Worm (Caenorhabditis elegans) whole organism, L4 larva: ENCODE results near the gene D1022.3.

Experiments used
- F37D6.2 ChIP-seq: sonication (generic microtip); optimal IDR thresholded peaks from 2 replicates; lab custom pipeline; 2016; ENCODE audit warnings: mild to moderate bottlenecking, missing genetic modification characterization, missing compliant biosample characterization
- R02D3.7 ChIP-seq: fragments of 150-350 bp; sonication (generic microtip); optimal IDR thresholded peaks from 3 replicates; lab custom pipeline; 2014; ENCODE audit warnings: missing biosample characterization, missing genetic modification characterization
- T20F7.1 ChIP-seq: fragments of 200-800 bp; sonication (Bioruptor generic); optimal IDR thresholded peaks from 2 replicates; lab custom pipeline; 2018; ENCODE audit warnings: mild to moderate bottlenecking, missing genetic modification characterization, missing compliant biosample characterization
- T26A8.4 ChIP-seq: fragments of 200-800 bp; sonication (Bioruptor generic); IDR thresholded peaks from 2 replicates; pipeline ENCODE4 v1.3.6; 2022; ENCODE audit warnings: missing genetic modification characterization, missing compliant biosample characterization
- Y5F2A.4 ChIP-seq: fragments of 200-800 bp; sonication (Bioruptor generic); optimal IDR thresholded peaks from 2 replicates; lab custom pipeline; 2018; ENCODE audit warnings: mild to moderate bottlenecking, missing genetic modification characterization, missing compliant biosample characterization
- Y75B8A.6 ChIP-seq: fragments of 200-800 bp; sonication (Bioruptor generic); IDR thresholded peaks from 2 replicates; pipeline ENCODE4 v1.3.6; 2022; ENCODE audit warnings: missing genetic modification reagents, missing genetic modification characterization, missing compliant biosample characterization
- aha-1 ChIP-seq: fragments of 150-350 bp; peaks from one replicate; lab custom pipeline; 2014; ENCODE audit warnings: missing biosample characterization, missing genetic modification characterization
- aly-2 ChIP-seq: sonication (generic microtip); optimal IDR thresholded peaks from 2 replicates; lab custom pipeline; 2018; ENCODE audit warnings: missing biosample characterization, missing genetic modification characterization
- ceh-20 ChIP-seq: fragments of 200-800 bp; sonication (Bioruptor generic); IDR thresholded peaks from 2 replicates; pipeline ENCODE4 v1.3.6; 2022; ENCODE audit warnings: missing genetic modification reagents, missing genetic modification characterization, missing compliant biosample characterization
- ceh-44 ChIP-seq: fragments of 200-800 bp; sonication (Bioruptor generic); IDR thresholded peaks from 2 replicates; pipeline ENCODE4 v1.3.6; 2022; ENCODE audit warnings: missing genetic modification reagents, missing genetic modification characterization, missing compliant biosample characterization
- cey-2 ChIP-seq: sonication (generic microtip); optimal IDR thresholded peaks from 3 replicates; lab custom pipeline; 2017; ENCODE audit warnings: missing genetic modification characterization, mild to moderate bottlenecking, missing compliant biosample characterization, antibody characterized with exemption, borderline replicate concordance; ENCODE audit not compliant: insufficient read depth
- dmd-6 ChIP-seq: fragments of 200-800 bp; sonication (Bioruptor generic); IDR thresholded peaks from 2 replicates; pipeline ENCODE4 v1.3.6; 2022; ENCODE audit warnings: missing genetic modification reagents, missing genetic modification characterization, missing compliant biosample characterization
- duxl-1 ChIP-seq: sonication (generic microtip); optimal IDR thresholded peaks from 2 replicates; lab custom pipeline; 2016; ENCODE audit warnings: mild to moderate bottlenecking, missing genetic modification characterization, moderate library complexity, missing compliant biosample characterization; ENCODE audit not compliant: poor library complexity
- dve-1 ChIP-seq: sonication (generic microtip); optimal IDR thresholded peaks from 2 replicates; lab custom pipeline; 2017; ENCODE audit warnings: antibody characterized with exemption, mild to moderate bottlenecking, missing genetic modification characterization, missing compliant biosample characterization; ENCODE audit not compliant: insufficient read depth
- egl-27 ChIP-seq: sonication (generic microtip); optimal IDR thresholded peaks from 3 replicates; lab custom pipeline; 2017; ENCODE audit warnings: missing biosample characterization, missing genetic modification reagents, missing genetic modification characterization
- hif-1 ChIP-seq, 2 experiments: sonication (generic microtip); optimal IDR thresholded peaks; 2 replicates each; lab custom pipeline; 2016 to 2017; ENCODE audit warnings: missing compliant biosample characterization in 2 of 2, missing genetic modification characterization in 2 of 2, missing genetic modification reagents in 2 of 2, missing genotype in 2 of 2, mild to moderate bottlenecking in 1 of 2
- hlh-11 ChIP-seq: fragments of 200-800 bp; sonication (Bioruptor generic); optimal IDR thresholded peaks from 2 replicates; lab custom pipeline; 2018; ENCODE audit warnings: mild to moderate bottlenecking, missing genetic modification characterization, missing compliant biosample characterization
- hmg-1.1 ChIP-seq: fragments of 200-800 bp; sonication (Bioruptor generic); IDR thresholded peaks from 2 replicates; pipeline ENCODE4 v1.3.6; 2022; ENCODE audit warnings: missing genetic modification reagents, missing genetic modification characterization, missing compliant biosample characterization
- lim-7 ChIP-seq: fragments of 200-800 bp; sonication (Bioruptor generic); IDR thresholded peaks from 2 replicates; pipeline ENCODE4 v1.3.6; 2022; ENCODE audit warnings: missing genetic modification characterization, missing compliant biosample characterization
- lin-13 ChIP-seq: fragments of 150-350 bp; optimal IDR thresholded peaks from 2 replicates; lab custom pipeline; 2014; ENCODE audit warnings: missing biosample characterization, missing genetic modification reagents, missing genetic modification characterization
- lin-38 ChIP-seq: fragments of 200-800 bp; sonication (Bioruptor generic); IDR thresholded peaks from 2 replicates; pipeline ENCODE4 v1.3.6; 2022; ENCODE audit warnings: missing genetic modification reagents, missing genetic modification characterization, missing compliant biosample characterization
- lsy-2 ChIP-seq, 2 experiments: fragments of 150-350 bp in 1 of 2; sonication (generic microtip) in 1 of 2; optimal IDR thresholded peaks; 2 replicates each; lab custom pipeline; 2014 to 2017; ENCODE audit warnings: missing biosample characterization in 2 of 2, missing genetic modification characterization in 2 of 2
- madf-9 ChIP-seq: fragments of 200-800 bp; sonication (Bioruptor generic); conservative IDR thresholded peaks from 2 replicates; pipeline ENCODE4 v1.3.6; 2022; ENCODE audit warnings: missing genetic modification reagents, missing genetic modification characterization, missing compliant biosample characterization
- mep-1 ChIP-seq: fragments of 150-350 bp; sonication (generic microtip); optimal IDR thresholded peaks from 3 replicates; lab custom pipeline; 2014; ENCODE audit warnings: missing biosample characterization, missing genetic modification characterization
- mes-2 ChIP-seq: sonication (generic microtip); optimal IDR thresholded peaks from 2 replicates; lab custom pipeline; 2016; ENCODE audit warnings: missing genotype, mild to moderate bottlenecking, missing genetic modification characterization, missing compliant biosample characterization; ENCODE audit not compliant: poor library complexity, severe bottlenecking
- nhr-10 ChIP-seq: fragments of 150-350 bp; optimal IDR thresholded peaks from 2 replicates; lab custom pipeline; 2014; ENCODE audit warnings: missing biosample characterization, missing genetic modification characterization
- nhr-41 ChIP-seq: fragments of 200-800 bp; sonication (Bioruptor generic); IDR thresholded peaks from 2 replicates; pipeline ENCODE4 v1.3.6; 2022; ENCODE audit warnings: missing genetic modification reagents, missing genetic modification characterization, missing compliant biosample characterization
- nhr-42 ChIP-seq: fragments of 200-800 bp; sonication (Bioruptor generic); IDR thresholded peaks from 2 replicates; pipeline ENCODE4 v1.3.6; 2022; ENCODE audit warnings: missing genetic modification characterization, missing compliant biosample characterization
- nhr-48 ChIP-seq: sonication (generic microtip); optimal IDR thresholded peaks from 2 replicates; lab custom pipeline; 2016; ENCODE audit warnings: mild to moderate bottlenecking, missing genetic modification characterization, missing compliant biosample characterization
- nhr-76 ChIP-seq: fragments of 150-350 bp; optimal IDR thresholded peaks from 2 replicates; lab custom pipeline; 2014; ENCODE audit warnings: missing biosample characterization, missing genetic modification characterization
- pha-4 ChIP-seq, 2 experiments: fragments of 150-350 bp in 1 of 2; fragments of 200-800 bp in 1 of 2; sonication (Bioruptor generic) in 1 of 2; IDR thresholded peaks in 1 of 2; optimal IDR thresholded peaks in 1 of 2; 2 replicates each; pipeline versions ENCODE4 v1.3.6 to Lab custom; 2014 to 2022; ENCODE audit warnings: missing genetic modification characterization in 2 of 2, missing genetic modification reagents in 2 of 2, missing biosample characterization in 1 of 2, missing compliant biosample characterization in 1 of 2
- pqm-1 ChIP-seq: sonication (generic microtip); optimal IDR thresholded peaks from 2 replicates; lab custom pipeline; 2017; ENCODE audit warnings: missing biosample characterization, missing genetic modification characterization
- spr-1 ChIP-seq: sonication (generic microtip); optimal IDR thresholded peaks from 2 replicates; lab custom pipeline; 2016; ENCODE audit warnings: mild to moderate bottlenecking, missing genetic modification characterization, missing compliant biosample characterization
- unc-39 ChIP-seq: sonication (generic microtip); optimal IDR thresholded peaks from 2 replicates; lab custom pipeline; 2017; ENCODE audit warnings: missing biosample characterization, missing genetic modification characterization
- zip-11 ChIP-seq: fragments of 200-800 bp; sonication (Bioruptor generic); IDR thresholded peaks from 2 replicates; pipeline ENCODE4 v1.3.6; 2022; ENCODE audit warnings: missing genetic modification characterization, missing compliant biosample characterization

D1022.3 gene

DNA sequence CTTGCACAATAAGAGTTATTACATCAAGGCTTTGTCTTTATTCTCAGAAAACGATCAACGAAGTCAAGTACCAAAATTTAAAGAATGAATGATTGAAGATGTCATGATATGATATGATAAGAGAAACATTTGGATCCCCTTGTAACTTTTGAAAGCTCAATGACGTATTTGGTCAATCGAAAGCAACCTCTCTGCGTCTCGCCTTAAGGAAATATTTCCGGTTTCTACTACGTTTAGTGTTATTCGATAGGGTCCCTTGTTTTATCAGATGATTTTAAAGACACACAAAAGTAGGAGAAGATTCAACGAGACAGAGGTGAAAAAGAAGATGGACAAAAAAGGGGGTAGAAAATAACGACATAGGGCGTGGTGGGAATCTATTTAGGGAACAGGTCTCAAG lies 42.8 kb downstream of the D1022.3 start (continued):
- TF ChIP-seq T20F7.1 (GFP tag; lab: Kevin White, UChicago) (no peak), lsy-2 (tag; optimal IDR thresholded peaks at IDR 0.05; lab: Kevin White, UChicago) (no peak), dve-1 (tag; lab: Kevin White, UChicago) (no peak), nhr-48 (tag; lab: Kevin White, UChicago) (peak; percentile 22), nhr-76 (tag; lab: Kevin White, UChicago) (no peak), zip-11 (GFP tag; lab: Robert Waterston, UW) (no peak), duxl-1 (tag; lab: Kevin White, UChicago) (no peak), hlh-11 (tag; lab: Kevin White, UChicago) (peak; percentile 29), pha-4 (GFP tag; IDR thresholded peaks at IDR 0.05; lab: Robert Waterston, UW) (no peak), pha-4 (tag; optimal IDR thresholded peaks at IDR 0.05; lab: Kevin White, UChicago) (no peak), aly-2 (tag; lab: Kevin White, UChicago) (no peak), R02D3.7 (no peak)

ce11 chrII:7411930-7412329 lies 44.2 kb downstream of the D1022.3 start, which contains the start of gene K02A2.5:
TSS of gene K02A2.5 (minus strand) at chrII:7412030.
- TF ChIP-seq lin-13 (GFP tag; lab: Kevin White, UChicago): no peak
- no peak for TF ChIP-seq pha-4 (GFP tag; IDR thresholded peaks at IDR 0.05; lab: Robert Waterston, UW)
- no peak for TF ChIP-seq pha-4 (tag; optimal IDR thresholded peaks at IDR 0.05; lab: Kevin White, UChicago)
- no peak for TF ChIP-seq aha-1 (tag; lab: Kevin White, UChicago)
- TF ChIP-seq nhr-42 (GFP tag; lab: Robert Waterston, UW): no peak
- no peak for TF ChIP-seq unc-39 (tag; lab: Kevin White, UChicago)
- TF ChIP-seq lim-7 (GFP tag; lab: Robert Waterston, UW): no peak
- no peak for TF ChIP-seq nhr-10 (tag; lab: Kevin White, UChicago)
- no peak for TF ChIP-seq nhr-41 (GFP tag; lab: Robert Waterston, UW)
- TF ChIP-seq F37D6.2: no peak
- TF ChIP-seq lin-38 (GFP tag; lab: Robert Waterston, UW): no peak
- TF ChIP-seq hif-1 (tag; optimal IDR thresholded peaks at IDR 0.05; lab: Kevin White, UChicago): no peak
- TF ChIP-seq madf-9 (GFP tag; lab: Robert Waterston, UW): no peak

DNA sequence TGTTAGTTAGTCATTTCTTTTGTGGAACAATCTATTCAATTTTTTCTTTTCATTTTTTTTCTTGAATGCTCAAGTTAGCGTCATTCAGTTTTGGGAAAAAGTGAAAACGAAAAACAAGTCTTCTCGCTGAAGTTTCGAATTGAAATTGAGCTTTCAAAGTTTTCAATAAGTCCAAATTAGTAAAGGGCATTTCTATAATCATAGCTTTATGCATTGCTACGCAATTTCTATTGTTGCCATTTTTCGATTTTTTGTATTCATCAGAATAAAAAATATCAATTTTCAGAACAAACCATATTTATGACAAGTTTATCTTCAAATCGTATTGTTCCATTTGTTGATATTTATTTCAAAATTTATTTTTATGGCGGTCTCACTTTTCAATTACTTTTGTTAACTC lies 47.9 kb downstream of the D1022.3 start, which contains the start of gene srd-55:
Gene srd-55, plus strand, starts transcription at position 301 of the 400 bp plus-strand sequence.
- no peak for TF ChIP-seq hmg-1.1 (GFP tag; lab: Robert Waterston, UW)
- no peak for TF ChIP-seq dmd-6 (GFP tag; lab: Robert Waterston, UW)
- TF ChIP-seq ceh-20 (GFP tag; lab: Robert Waterston, UW): no peak
- no peak for TF ChIP-seq cey-2
- no peak for TF ChIP-seq zip-11 (GFP tag; lab: Robert Waterston, UW)
- no peak for TF ChIP-seq mes-2 (tag; lab: Kevin White, UChicago)
- TF ChIP-seq mep-1 (tag; lab: Kevin White, UChicago): no peak
- TF ChIP-seq egl-27 (tag; lab: Kevin White, UChicago): no peak
- TF ChIP-seq pqm-1 (tag; lab: Kevin White, UChicago): no peak
- no peak for TF ChIP-seq ceh-44
- TF ChIP-seq Y75B8A.6 (GFP tag; lab: Robert Waterston, UW): no peak
- no peak for TF ChIP-seq T26A8.4 (GFP tag; lab: Robert Waterston, UW)
- no peak for TF ChIP-seq T20F7.1 (GFP tag; lab: Kevin White, UChicago)

DNA sequence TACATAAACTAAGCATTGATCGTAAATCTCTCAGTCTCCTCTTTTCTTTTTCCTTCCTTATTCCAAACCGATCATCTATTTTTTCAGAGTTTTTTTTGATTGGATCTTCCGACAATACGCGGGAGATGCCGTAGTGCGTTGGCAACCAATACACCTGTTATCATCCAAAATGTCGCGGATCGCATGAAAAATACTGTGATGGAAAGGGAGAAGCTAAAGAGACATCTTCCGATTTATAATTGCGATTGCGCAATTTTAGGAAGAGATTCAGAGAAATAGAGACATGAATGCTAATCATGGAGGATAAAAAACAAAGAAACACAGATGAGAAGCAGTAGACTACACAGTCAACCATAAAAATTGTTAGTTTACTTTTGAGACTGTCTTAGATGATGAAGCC lies 49.6 kb downstream of the D1022.3 start:
- no peak for TF ChIP-seq Y5F2A.4 (GFP tag; lab: Kevin White, UChicago)
- TF ChIP-seq hlh-11 (tag; lab: Kevin White, UChicago): peak; percentile 48
- no peak for TF ChIP-seq pha-4 (GFP tag; IDR thresholded peaks at IDR 0.05; lab: Robert Waterston, UW)
- no peak for TF ChIP-seq pha-4 (tag; optimal IDR thresholded peaks at IDR 0.05; lab: Kevin White, UChicago)
- TF ChIP-seq pqm-1 (tag; lab: Kevin White, UChicago): no peak
- peak; percentile 65 for TF ChIP-seq nhr-48 (tag; lab: Kevin White, UChicago)
- TF ChIP-seq spr-1 (tag; lab: Kevin White, UChicago): peak; percentile 15
- no peak for TF ChIP-seq hif-1 (tag; optimal IDR thresholded peaks at IDR 0.05; lab: Kevin White, UChicago)
